Worm (Caenorhabditis elegans) whole organism, mixed stage, embryonic: Measurements from ENCODE around the gene F45D11.11.

Experiments
- lin-32 ChIP-seq: fragments of 200-800 bp; sonication (Bioruptor generic); optimal IDR thresholded peaks from 2 replicates; lab custom pipeline; 2018; ENCODE audit warnings: mild to moderate bottlenecking, missing genetic modification characterization, missing compliant biosample characterization
- snpc-4 ChIP-seq: fragments of 150-350 bp; optimal IDR thresholded peaks from 2 replicates; lab custom pipeline; 2014; ENCODE audit warnings: missing biosample characterization, missing genetic modification characterization
- unc-39 ChIP-seq: fragments of 150-350 bp; optimal IDR thresholded peaks from 2 replicates; lab custom pipeline; 2014; ENCODE audit warnings: missing biosample characterization, missing genetic modification characterization

DNA sequence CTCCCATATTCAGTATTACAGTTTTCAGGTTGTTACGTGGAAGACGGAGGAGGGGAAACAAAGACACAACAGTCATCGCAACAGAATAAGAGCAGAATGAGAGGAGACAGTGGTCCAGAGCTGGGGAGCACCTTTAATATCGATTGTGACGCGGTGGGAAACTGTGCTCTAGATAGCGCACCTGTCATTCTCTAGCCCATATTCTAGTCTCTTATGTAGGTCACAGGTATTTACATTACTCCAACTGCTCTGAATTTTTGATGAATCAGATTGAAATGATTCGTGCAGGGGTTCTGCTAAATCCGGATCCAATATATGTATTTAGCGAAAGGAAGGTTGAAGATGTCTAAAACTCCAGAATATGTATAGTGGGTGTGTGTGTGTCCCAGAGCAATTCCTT, 46.2 kb upstream of the F45D11.11 start, which contains the start of gene fbxb-41:
- TF ChIP-seq lin-32 (GFP tag; lab: Kevin White, UChicago) (no peak), snpc-4 (tag; lab: Kevin White, UChicago) (no peak), unc-39 (tag; lab: Kevin White, UChicago) (no peak)
